Fruit fly (Drosophila melanogaster) whole organism, embryonic: Measurements from ENCODE around the gene eEF1delta.

Source experiments
- Blimp-1 ChIP-seq: fragments of 200-800 bp; sonication (Bioruptor generic); optimal IDR thresholded peaks from 3 replicates; lab custom pipeline; 2018; ENCODE audit warnings: missing biosample characterization, missing genetic modification characterization, mild to moderate bottlenecking, moderate library complexity, missing genetic modification reagents
- Bteb2 ChIP-seq: fragments of 200-800 bp; sonication (Bioruptor generic); optimal IDR thresholded peaks from 2 replicates; lab custom pipeline; 2016; ENCODE audit warnings: missing biosample characterization, missing genetic modification characterization
- CG10366 ChIP-seq: fragments of 200-800 bp; sonication (Bioruptor generic); IDR thresholded peaks from 2 replicates; pipeline ENCODE4 v1.3.6; 2022; ENCODE audit warnings: missing biosample characterization, missing genetic modification characterization
- CG10431 ChIP-seq: fragments of 200-800 bp; sonication (Bioruptor generic); optimal IDR thresholded peaks from 3 replicates; lab custom pipeline; 2018; ENCODE audit warnings: missing biosample characterization, mild to moderate bottlenecking, missing genetic modification characterization
- CG12769 ChIP-seq: fragments of 200-800 bp; sonication (Bioruptor generic); optimal IDR thresholded peaks from 2 replicates; lab custom pipeline; 2019; ENCODE audit warnings: missing biosample characterization, mild to moderate bottlenecking, missing genetic modification characterization, moderate library complexity
- CG13424 ChIP-seq: fragments of 200-800 bp; sonication (Bioruptor generic); optimal IDR thresholded peaks from 2 replicates; lab custom pipeline; 2019; ENCODE audit warnings: missing biosample characterization, mild to moderate bottlenecking, missing genetic modification characterization, moderate library complexity
- CG13624 ChIP-seq: fragments of 200-800 bp; sonication (Bioruptor generic); optimal IDR thresholded peaks from 2 replicates; lab custom pipeline; 2016; ENCODE audit warnings: missing biosample characterization, missing genetic modification characterization
- CG14667 ChIP-seq: fragments of 200-800 bp; sonication (Bioruptor generic); IDR thresholded peaks from 2 replicates; pipeline ENCODE4 v1.3.6; 2022; ENCODE audit warnings: missing biosample characterization, missing genetic modification characterization
- CG14965 ChIP-seq: fragments of 200-800 bp; sonication (Bioruptor generic); optimal IDR thresholded peaks from 2 replicates; lab custom pipeline; 2016; ENCODE audit warnings: missing biosample characterization, missing genetic modification characterization, borderline replicate concordance
- CG15601 ChIP-seq: fragments of 200-800 bp; sonication (Bioruptor generic); optimal IDR thresholded peaks from 3 replicates; lab custom pipeline; 2019; ENCODE audit warnings: missing biosample characterization, mild to moderate bottlenecking, missing genetic modification characterization, moderate library complexity
- CG17361 ChIP-seq: fragments of 200-800 bp; sonication (Bioruptor generic); IDR thresholded peaks from 3 replicates; pipeline ENCODE4 v1.3.6; 2022; ENCODE audit warnings: missing biosample characterization, missing genetic modification characterization
- CG17612 ChIP-seq: fragments of 200-800 bp; sonication (Bioruptor generic); IDR thresholded peaks from 2 replicates; pipeline ENCODE4 v1.3.6; 2022; ENCODE audit warnings: missing biosample characterization, missing genetic modification characterization
- CG18599 ChIP-seq: fragments of 200-800 bp; sonication (Bioruptor generic); optimal IDR thresholded peaks from 3 replicates; lab custom pipeline; 2017; ENCODE audit warnings: missing biosample characterization, missing genetic modification characterization, mild to moderate bottlenecking, moderate library complexity, missing genetic modification reagents
- CG18764 ChIP-seq: fragments of 200-800 bp; sonication (Bioruptor generic); optimal IDR thresholded peaks from 3 replicates; lab custom pipeline; 2016; ENCODE audit warnings: missing biosample characterization, missing genetic modification characterization
- CG32532 ChIP-seq: fragments of 200-800 bp; sonication (Bioruptor generic); IDR thresholded peaks from 2 replicates; pipeline ENCODE4 v1.3.6; 2022; ENCODE audit warnings: missing biosample characterization, missing genetic modification characterization
- CG32767 ChIP-seq: fragments of 200-800 bp; sonication (Bioruptor generic); IDR thresholded peaks from 2 replicates; pipeline ENCODE4 v1.3.6; 2022; ENCODE audit warnings: missing biosample characterization, missing genetic modification characterization
- CG34224 ChIP-seq: fragments of 200-800 bp; sonication (Bioruptor generic); IDR thresholded peaks from 3 replicates; pipeline ENCODE4 v1.3.6; 2022; ENCODE audit warnings: missing biosample characterization, missing genetic modification characterization; ENCODE audit not compliant: partially characterized antibody
- CG3847 ChIP-seq: fragments of 200-800 bp; sonication (Bioruptor generic); IDR thresholded peaks from 2 replicates; pipeline ENCODE4 v1.3.6; 2022; ENCODE audit warnings: missing biosample characterization, missing genetic modification characterization
- CG4617 ChIP-seq: fragments of 200-800 bp; sonication (Bioruptor generic); optimal IDR thresholded peaks from 3 replicates; lab custom pipeline; 2016; ENCODE audit warnings: missing biosample characterization, missing genetic modification characterization, borderline replicate concordance
- CG5953 ChIP-seq: fragments of 200-800 bp; sonication (Bioruptor generic); IDR thresholded peaks from 2 replicates; pipeline ENCODE4 v1.3.6; 2022; ENCODE audit warnings: missing biosample characterization, missing genetic modification characterization
- CG6254 ChIP-seq: fragments of 200-800 bp; sonication (Bioruptor generic); optimal IDR thresholded peaks from 3 replicates; lab custom pipeline; 2017; ENCODE audit warnings: mild to moderate bottlenecking, missing biosample characterization, missing genetic modification reagents, missing genetic modification characterization
- CG7839 ChIP-seq: fragments of 200-800 bp; sonication (Bioruptor generic); optimal IDR thresholded peaks from 3 replicates; lab custom pipeline; 2018; ENCODE audit warnings: missing biosample characterization, mild to moderate bottlenecking, missing genetic modification characterization, moderate library complexity
- CG8290 ChIP-seq, 3 experiments: fragments of 200-800 bp; sonication (Bioruptor generic); optimal IDR thresholded peaks; 2 replicates each; lab custom pipeline; 2016 to 2019; ENCODE audit warnings: missing biosample characterization in 3 of 3, missing genetic modification characterization in 3 of 3, mild to moderate bottlenecking in 2 of 3, moderate library complexity in 1 of 3
- CkIIα-i1 ChIP-seq: fragments of 200-800 bp; sonication (Bioruptor generic); IDR thresholded peaks from 2 replicates; pipeline ENCODE4 v1.3.6; 2022; ENCODE audit warnings: missing biosample characterization, missing genetic modification characterization
- Fer3 ChIP-seq: fragments of 200-800 bp; sonication (Bioruptor generic); optimal IDR thresholded peaks from 2 replicates; lab custom pipeline; 2018; ENCODE audit warnings: missing biosample characterization, mild to moderate bottlenecking, missing genetic modification characterization, moderate library complexity
- Kr ChIP-seq: fragments of 200-800 bp; sonication (Bioruptor generic); optimal IDR thresholded peaks from 2 replicates; lab custom pipeline; 2017; ENCODE audit warnings: missing biosample characterization, mild to moderate bottlenecking, missing genetic modification characterization
- Meics ChIP-seq: fragments of 200-800 bp; sonication (Bioruptor generic); optimal IDR thresholded peaks from 2 replicates; lab custom pipeline; 2017; ENCODE audit warnings: missing biosample characterization, mild to moderate bottlenecking, missing genetic modification characterization
- Opbp ChIP-seq: fragments of 200-800 bp; sonication (Bioruptor generic); IDR thresholded peaks from 3 replicates; pipeline ENCODE4 v1.3.6; 2022; ENCODE audit warnings: missing biosample characterization, missing genetic modification characterization; ENCODE audit not compliant: partially characterized antibody
- Sin3A ChIP-seq: fragments of >200 bp; optimal IDR thresholded peaks from 2 replicates; lab custom pipeline; 2018
- Sox100B ChIP-seq: fragments of 200-800 bp; sonication (Bioruptor generic); optimal IDR thresholded peaks from 3 replicates; lab custom pipeline; 2018; ENCODE audit warnings: missing biosample characterization, mild to moderate bottlenecking, missing genetic modification characterization
- Spps ChIP-seq: fragments of 200-800 bp; sonication (Bioruptor generic); optimal IDR thresholded peaks from 2 replicates; lab custom pipeline; 2018; ENCODE audit warnings: missing biosample characterization, mild to moderate bottlenecking, missing genetic modification characterization
- Stat92E ChIP-seq, 3 experiments: fragments of >200 bp in 2 of 3; fragments of 200-800 bp in 1 of 3; sonication (Bioruptor generic) in 1 of 3; optimal IDR thresholded peaks; 2 replicates each; lab custom pipeline; 2017 to 2019; ENCODE audit warnings: missing biosample characterization in 3 of 3, missing genetic modification characterization in 3 of 3, mild to moderate bottlenecking in 1 of 3, moderate library complexity in 1 of 3
- YL-1 ChIP-seq: fragments of 200-800 bp; sonication (Bioruptor generic); optimal IDR thresholded peaks from 3 replicates; lab custom pipeline; 2017; ENCODE audit warnings: missing biosample characterization, mild to moderate bottlenecking, missing genetic modification characterization
- bab2 ChIP-seq: fragments of 200-800 bp; sonication (Bioruptor generic); optimal IDR thresholded peaks from 2 replicates; lab custom pipeline; 2016; ENCODE audit warnings: missing biosample characterization, missing genetic modification characterization
- bbx ChIP-seq: fragments of 200-800 bp; sonication (Bioruptor generic); IDR thresholded peaks from 2 replicates; pipeline ENCODE4 v1.3.6; 2022; ENCODE audit warnings: missing biosample characterization, missing genetic modification characterization; ENCODE audit not compliant: partially characterized antibody
- bowl ChIP-seq: fragments of 200-800 bp; sonication (Bioruptor generic); IDR thresholded peaks from 2 replicates; pipeline ENCODE4 v1.3.6; 2022; ENCODE audit warnings: missing biosample characterization, missing genetic modification characterization
- eve ChIP-seq, 2 experiments: fragments of >200 bp; optimal IDR thresholded peaks; 2 replicates each; lab custom pipeline; 2017; ENCODE audit warnings: missing biosample characterization in 2 of 2, missing genetic modification characterization in 2 of 2
- exex ChIP-seq: fragments of 200-800 bp; sonication (Bioruptor generic); optimal IDR thresholded peaks from 4 replicates; lab custom pipeline; 2018; ENCODE audit warnings: missing biosample characterization, mild to moderate bottlenecking, missing genetic modification characterization, moderate library complexity
- gce ChIP-seq: fragments of 200-800 bp; sonication (Bioruptor generic); IDR thresholded peaks from 3 replicates; pipeline ENCODE4 v1.3.6; 2022; ENCODE audit warnings: missing biosample characterization, missing genetic modification characterization
- grau ChIP-seq: fragments of 200-800 bp; optimal IDR thresholded peaks from 3 replicates; lab custom pipeline; 2019; ENCODE audit warnings: missing biosample characterization, mild to moderate bottlenecking, missing genetic modification characterization, moderate library complexity
- h ChIP-seq: fragments of >200 bp; optimal IDR thresholded peaks from 2 replicates; lab custom pipeline; 2017
- lola ChIP-seq, 3 experiments: fragments of >200 bp in 2 of 3; fragments of 200-800 bp in 1 of 3; sonication (Bioruptor generic) in 1 of 3; optimal IDR thresholded peaks; 2 replicates each; lab custom pipeline; 2017 to 2019; ENCODE audit warnings: missing biosample characterization in 3 of 3, missing genetic modification characterization in 3 of 3, mild to moderate bottlenecking in 1 of 3, moderate library complexity in 1 of 3
- mam ChIP-seq: fragments of 200-800 bp; sonication (Bioruptor generic); optimal IDR thresholded peaks from 3 replicates; lab custom pipeline; 2016; ENCODE audit warnings: missing biosample characterization, missing genetic modification characterization
- nom ChIP-seq: fragments of 200-800 bp; sonication (Bioruptor generic); optimal IDR thresholded peaks from 2 replicates; lab custom pipeline; 2017; ENCODE audit warnings: missing biosample characterization, missing genetic modification characterization, mild to moderate bottlenecking, moderate library complexity, missing genetic modification reagents
- schlank ChIP-seq: fragments of 200-800 bp; sonication (Bioruptor generic); optimal IDR thresholded peaks from 2 replicates; lab custom pipeline; 2018; ENCODE audit warnings: missing biosample characterization, mild to moderate bottlenecking, missing genetic modification characterization
- slou ChIP-seq: fragments of 200-800 bp; sonication (Bioruptor generic); optimal IDR thresholded peaks from 3 replicates; lab custom pipeline; 2016; ENCODE audit warnings: missing biosample characterization, missing genetic modification characterization
- stwl ChIP-seq: fragments of 200-800 bp; sonication (Bioruptor generic); optimal IDR thresholded peaks from 3 replicates; lab custom pipeline; 2018; ENCODE audit warnings: missing biosample characterization, mild to moderate bottlenecking, missing genetic modification characterization, moderate library complexity
- toy ChIP-seq: fragments of 200-800 bp; sonication (Bioruptor generic); IDR thresholded peaks from 2 replicates; pipeline ENCODE4 v1.3.6; 2022; ENCODE audit warnings: missing biosample characterization, missing genetic modification characterization
- trh ChIP-seq: fragments of 200-800 bp; sonication (Bioruptor generic); optimal IDR thresholded peaks from 2 replicates; lab custom pipeline; 2016; ENCODE audit warnings: missing biosample characterization, missing genetic modification characterization

The eEF1delta gene

DNA sequence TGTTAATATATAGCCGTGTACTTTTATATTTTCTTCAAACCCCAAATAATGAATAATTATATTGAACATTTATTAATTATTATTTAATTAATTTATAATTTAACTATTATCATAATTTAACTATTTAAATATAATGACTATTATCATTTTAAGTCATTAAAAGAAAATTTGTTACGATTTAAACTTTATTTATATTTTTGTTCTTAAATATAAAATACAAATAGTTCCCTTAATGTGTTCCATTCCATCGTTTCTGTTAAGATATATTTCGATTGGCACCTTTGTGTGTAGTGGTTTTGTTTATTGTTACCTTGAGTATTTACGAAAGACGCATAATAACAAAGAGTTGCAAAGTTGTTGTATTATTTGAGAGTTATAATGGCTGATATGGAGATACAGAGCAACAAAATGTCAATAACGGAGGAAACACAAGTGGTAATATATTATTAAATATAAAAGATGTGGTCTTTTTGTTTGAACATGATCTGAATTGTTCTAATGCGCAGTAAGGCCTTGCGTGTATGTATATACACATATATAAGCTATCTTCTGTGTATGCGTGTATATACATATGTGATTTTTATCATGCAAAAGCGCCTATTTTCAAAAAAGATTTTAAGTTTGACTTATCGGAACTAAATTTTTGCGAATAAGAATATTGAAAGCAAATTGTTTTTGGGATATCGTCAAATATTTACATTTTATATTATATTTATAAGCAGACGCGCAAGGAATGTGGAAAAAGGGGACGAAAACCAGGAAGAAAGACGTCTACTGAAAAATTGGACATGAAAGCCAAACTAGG, 31.7 kb downstream of the eEF1delta start, which contains the start of gene REPTOR-BP (continued):
- TF ChIP-seq bowl (GFP tag; lab: Robert Waterston, UW) (no peak), CG14965 (GFP tag; lab: Kevin White, UChicago) (no peak), bbx (GFP tag; lab: Robert Waterston, UW) (no peak), YL-1 (GFP tag; lab: Kevin White, UChicago) (peak; percentile 76), Spps (no peak), stwl (no peak), CG17612 (GFP tag; lab: Robert Waterston, UW) (no peak), grau (tag; lab: Kevin White, UChicago) (no peak), gce (GFP tag; lab: Robert Waterston, UW) (no peak), CG10366 (GFP tag; lab: Robert Waterston, UW) (no peak), bab2 (GFP tag; lab: Kevin White, UChicago) (no peak), Blimp-1 (GFP tag; lab: Kevin White, UChicago) (no peak), CG34224 (GFP tag; lab: Robert Waterston, UW) (no peak), Opbp (no peak), CG18764 (GFP tag; lab: Kevin White, UChicago) (no peak), Bteb2 (GFP tag; lab: Kevin White, UChicago) (no peak), exex (tag; lab: Kevin White, UChicago) (no peak), CG5953 (GFP tag; lab: Robert Waterston, UW) (no peak), mam (GFP tag; lab: Kevin White, UChicago) (no peak), CG3847 (GFP tag; lab: Robert Waterston, UW) (no peak), eve (GFP tag; optimal IDR thresholded peaks at IDR 0.05; lab: Kevin White, UChicago) (peak in 1 of 2 experiments; percentile 44), Kr (GFP tag; lab: Kevin White, UChicago) (no peak), Sox100B (GFP tag; lab: Kevin White, UChicago) (no peak), CG7839 (no peak), schlank (tag; lab: Kevin White, UChicago) (no peak), CG12769 (tag; lab: Kevin White, UChicago) (no peak), Fer3 (no peak), Stat92E (GFP tag; optimal IDR thresholded peaks at IDR 0.05; lab: Kevin White, UChicago) (no peak), CG4617 (GFP tag; lab: Kevin White, UChicago) (peak; percentile 5), CG6254 (GFP tag; lab: Kevin White, UChicago) (no peak), CG8290 (GFP tag; optimal IDR thresholded peaks at IDR 0.05; lab: Kevin White, UChicago) (no peak), CG8290 (tag; optimal IDR thresholded peaks at IDR 0.05; lab: Kevin White, UChicago) (no peak), CG10431 (GFP tag; lab: Kevin White, UChicago) (no peak), CG18599 (GFP tag; lab: Kevin White, UChicago) (no peak), CG13624 (GFP tag; lab: Kevin White, UChicago) (peak; percentile 82), slou (no peak), lola (GFP tag; optimal IDR thresholded peaks at IDR 0.05; lab: Kevin White, UChicago) (no peak), CG17361 (GFP tag; lab: Robert Waterston, UW) (peak; percentile 22; the same call in 1 of the 3 replicates), CG32767 (GFP tag; lab: Robert Waterston, UW) (peak; percentile 53; the same call in 1 of the 2 replicates), CkIIα-i1 (GFP tag; lab: Robert Waterston, UW) (no peak), nom (GFP tag; lab: Kevin White, UChicago) (peak; percentile 6), h (lab: Kevin White, UChicago) (no peak), trh (no peak), CG14667 (GFP tag; lab: Robert Waterston, UW) (no peak), Sin3A (lab: Kevin White, UChicago) (no peak), CG32532 (GFP tag; lab: Robert Waterston, UW) (no peak), Meics (GFP tag; lab: Kevin White, UChicago) (no peak), CG13424 (tag; lab: Kevin White, UChicago) (no peak), toy (no peak), CG15601 (no peak)
